Fruit fly (Drosophila melanogaster) whole organism, embryonic: ENCODE data around the gene CG14818.

Source experiments
- Blimp-1 ChIP-seq: fragments of 200-800 bp; sonication (Bioruptor generic); optimal IDR thresholded peaks from 3 replicates; lab custom pipeline; 2018; ENCODE audit warnings: missing biosample characterization, missing genetic modification characterization, mild to moderate bottlenecking, moderate library complexity, missing genetic modification reagents
- CG10147 ChIP-seq: fragments of 200-800 bp; sonication (Bioruptor generic); optimal IDR thresholded peaks from 2 replicates; lab custom pipeline; 2019; ENCODE audit warnings: missing biosample characterization, mild to moderate bottlenecking, missing genetic modification characterization, moderate library complexity
- CG12744 ChIP-seq: fragments of 200-800 bp; sonication (Bioruptor generic); optimal IDR thresholded peaks from 2 replicates; lab custom pipeline; 2016; ENCODE audit warnings: missing biosample characterization, missing genetic modification characterization
- CG12769 ChIP-seq: fragments of 200-800 bp; sonication (Bioruptor generic); optimal IDR thresholded peaks from 2 replicates; lab custom pipeline; 2019; ENCODE audit warnings: missing biosample characterization, mild to moderate bottlenecking, missing genetic modification characterization, moderate library complexity
- CG14441 ChIP-seq: fragments of 200-800 bp; sonication (Bioruptor generic); IDR thresholded peaks from 2 replicates; pipeline ENCODE4 v1.3.6; 2022; ENCODE audit warnings: missing biosample characterization, missing genetic modification characterization
- CG18599 ChIP-seq: fragments of 200-800 bp; sonication (Bioruptor generic); optimal IDR thresholded peaks from 3 replicates; lab custom pipeline; 2017; ENCODE audit warnings: missing biosample characterization, missing genetic modification characterization, mild to moderate bottlenecking, moderate library complexity, missing genetic modification reagents
- CG2116 ChIP-seq: fragments of 200-800 bp; sonication (Bioruptor generic); optimal IDR thresholded peaks from 3 replicates; lab custom pipeline; 2018; ENCODE audit warnings: missing biosample characterization, mild to moderate bottlenecking, missing genetic modification characterization
- CG2889 ChIP-seq: fragments of 200-800 bp; sonication (Bioruptor generic); IDR thresholded peaks from 3 replicates; pipeline ENCODE4 v1.3.6; 2022; ENCODE audit warnings: missing biosample characterization, missing genetic modification characterization
- CG31441 ChIP-seq: fragments of 200-800 bp; sonication (Bioruptor generic); IDR thresholded peaks from 2 replicates; pipeline ENCODE4 v1.3.6; 2022; ENCODE audit warnings: missing biosample characterization, missing genetic modification characterization
- CG32767 ChIP-seq: fragments of 200-800 bp; sonication (Bioruptor generic); IDR thresholded peaks from 2 replicates; pipeline ENCODE4 v1.3.6; 2022; ENCODE audit warnings: missing biosample characterization, missing genetic modification characterization
- CG3281 ChIP-seq: fragments of 200-800 bp; sonication (Bioruptor generic); optimal IDR thresholded peaks from 3 replicates; lab custom pipeline; 2017; ENCODE audit warnings: missing biosample characterization, mild to moderate bottlenecking, missing genetic modification characterization
- CG4360 ChIP-seq: fragments of 200-800 bp; sonication (Bioruptor generic); IDR thresholded peaks from 2 replicates; pipeline ENCODE4 v1.3.6; 2022; ENCODE audit warnings: missing biosample characterization, missing genetic modification characterization
- CG4617 ChIP-seq: fragments of 200-800 bp; sonication (Bioruptor generic); optimal IDR thresholded peaks from 3 replicates; lab custom pipeline; 2016; ENCODE audit warnings: missing biosample characterization, missing genetic modification characterization, borderline replicate concordance
- CG6791 ChIP-seq: fragments of 200-800 bp; sonication (Bioruptor generic); IDR thresholded peaks from 3 replicates; pipeline ENCODE4 v1.3.6; 2022; ENCODE audit warnings: missing biosample characterization, missing genetic modification characterization; ENCODE audit not compliant: partially characterized antibody
- CG7745 ChIP-seq: fragments of 200-800 bp; sonication (Bioruptor generic); optimal IDR thresholded peaks from 2 replicates; lab custom pipeline; 2018; ENCODE audit warnings: missing biosample characterization, mild to moderate bottlenecking, missing genetic modification characterization, moderate library complexity
- CG8359 ChIP-seq: fragments of 200-800 bp; sonication (Bioruptor generic); optimal IDR thresholded peaks from 2 replicates; lab custom pipeline; 2017; ENCODE audit warnings: missing biosample characterization, mild to moderate bottlenecking, missing genetic modification characterization, borderline replicate concordance
- Dad ChIP-seq: fragments of 200-800 bp; sonication (Bioruptor generic); optimal IDR thresholded peaks from 3 replicates; lab custom pipeline; 2016; ENCODE audit warnings: missing biosample characterization, missing genetic modification characterization
- Dll ChIP-seq: fragments of 200-800 bp; sonication (Bioruptor generic); IDR thresholded peaks from 4 replicates; pipeline ENCODE4 v1.3.6; 2022; ENCODE audit warnings: missing biosample characterization, missing genetic modification characterization; ENCODE audit not compliant: partially characterized antibody
- Drgx ChIP-seq: fragments of 200-800 bp; sonication (Bioruptor generic); IDR thresholded peaks from 2 replicates; pipeline ENCODE4 v1.3.6; 2022; ENCODE audit warnings: missing biosample characterization, missing genetic modification characterization
- GATAe ChIP-seq: fragments of 200-800 bp; sonication (Bioruptor generic); conservative IDR thresholded peaks from 2 replicates; pipeline ENCODE4 v1.3.6; 2022; ENCODE audit warnings: missing biosample characterization, missing genetic modification characterization
- HLH54F ChIP-seq: fragments of 200-800 bp; sonication (Bioruptor generic); optimal IDR thresholded peaks from 3 replicates; lab custom pipeline; 2016; ENCODE audit warnings: missing biosample characterization, missing genetic modification characterization
- HmgD ChIP-seq: fragments of 200-800 bp; sonication (Bioruptor generic); optimal IDR thresholded peaks from 3 replicates; lab custom pipeline; 2016; ENCODE audit warnings: missing biosample characterization, missing genetic modification characterization
- HmgZ ChIP-seq: fragments of 200-800 bp; sonication (Bioruptor generic); optimal IDR thresholded peaks from 2 replicates; lab custom pipeline; 2018; ENCODE audit warnings: missing biosample characterization, mild to moderate bottlenecking, missing genetic modification characterization
- Hr3 ChIP-seq: fragments of 200-800 bp; sonication (Bioruptor generic); optimal IDR thresholded peaks from 3 replicates; lab custom pipeline; 2016; ENCODE audit warnings: missing biosample characterization, missing genetic modification characterization
- MESR4 ChIP-seq: fragments of 200-800 bp; sonication (Bioruptor generic); optimal IDR thresholded peaks from 2 replicates; lab custom pipeline; 2018; ENCODE audit warnings: missing biosample characterization, mild to moderate bottlenecking, missing genetic modification characterization, moderate library complexity
- Med ChIP-seq: fragments of 200-800 bp; sonication (Bioruptor generic); peaks from one replicate; lab custom pipeline; 2016; ENCODE audit warnings: missing biosample characterization, missing genetic modification characterization, mild to moderate bottlenecking, inconsistent platforms, moderate library complexity
- Poxn ChIP-seq: fragments of 200-800 bp; sonication (Bioruptor generic); IDR thresholded peaks from 2 replicates; pipeline ENCODE4 v1.3.6; 2022; ENCODE audit warnings: missing biosample characterization, missing genetic modification characterization
- Spps ChIP-seq: fragments of 200-800 bp; sonication (Bioruptor generic); optimal IDR thresholded peaks from 2 replicates; lab custom pipeline; 2018; ENCODE audit warnings: missing biosample characterization, mild to moderate bottlenecking, missing genetic modification characterization
- Trl ChIP-seq, 3 experiments: fragments of >200 bp in 2 of 3; fragments of 200-800 bp in 1 of 3; sonication (Bioruptor generic) in 1 of 3; optimal IDR thresholded peaks; 2 replicates in 1 of 3; 3 replicates in 2 of 3; lab custom pipeline; 2016 to 2017; ENCODE audit warnings: missing biosample characterization in 1 of 3, missing genetic modification characterization in 1 of 3
- abd-A ChIP-seq: fragments of 200-800 bp; sonication (Bioruptor generic); optimal IDR thresholded peaks from 3 replicates; lab custom pipeline; 2019; ENCODE audit warnings: missing biosample characterization, mild to moderate bottlenecking, missing genetic modification characterization, moderate library complexity
- chinmo ChIP-seq: fragments of 200-800 bp; sonication (Bioruptor generic); IDR thresholded peaks from 4 replicates; pipeline ENCODE4 v1.3.6; 2022; ENCODE audit warnings: missing biosample characterization, missing genetic modification characterization; ENCODE audit not compliant: partially characterized antibody
- ci ChIP-seq: fragments of 200-800 bp; sonication (Bioruptor generic); IDR thresholded peaks from 3 replicates; pipeline ENCODE4 v1.3.6; 2022; ENCODE audit warnings: missing biosample characterization, missing genetic modification characterization
- esg ChIP-seq: fragments of 200-800 bp; sonication (Bioruptor generic); conservative IDR thresholded peaks from 2 replicates; pipeline ENCODE4 v1.3.6; 2022; ENCODE audit warnings: missing biosample characterization, missing genetic modification characterization
- gcm2 ChIP-seq: fragments of 200-800 bp; sonication (Bioruptor generic); optimal IDR thresholded peaks from 2 replicates; lab custom pipeline; 2016; ENCODE audit warnings: missing biosample characterization, missing genetic modification characterization
- grau ChIP-seq: fragments of 200-800 bp; optimal IDR thresholded peaks from 3 replicates; lab custom pipeline; 2019; ENCODE audit warnings: missing biosample characterization, mild to moderate bottlenecking, missing genetic modification characterization, moderate library complexity
- gsb-n ChIP-seq: fragments of 200-800 bp; sonication (Bioruptor generic); optimal IDR thresholded peaks from 3 replicates; lab custom pipeline; 2018; ENCODE audit warnings: missing biosample characterization, mild to moderate bottlenecking, missing genetic modification characterization
- knrl ChIP-seq: fragments of 200-800 bp; sonication (Bioruptor generic); IDR thresholded peaks from 3 replicates; pipeline ENCODE4 v1.3.6; 2022; ENCODE audit warnings: missing biosample characterization, missing genetic modification characterization; ENCODE audit not compliant: partially characterized antibody
- lab ChIP-seq: fragments of 200-800 bp; sonication (Bioruptor generic); optimal IDR thresholded peaks from 3 replicates; lab custom pipeline; 2017; ENCODE audit warnings: missing biosample characterization, missing genetic modification characterization, mild to moderate bottlenecking, moderate library complexity, missing genetic modification reagents
- lmd ChIP-seq: fragments of 200-800 bp; sonication (Bioruptor generic); IDR thresholded peaks from 2 replicates; pipeline ENCODE4 v1.3.6; 2022; ENCODE audit warnings: missing biosample characterization, missing genetic modification characterization
- nau ChIP-seq: fragments of 200-800 bp; sonication (Bioruptor generic); optimal IDR thresholded peaks from 3 replicates; lab custom pipeline; 2017; ENCODE audit warnings: missing biosample characterization, mild to moderate bottlenecking, missing genetic modification characterization, missing genetic modification reagents
- nerfin-1 ChIP-seq: fragments of 200-800 bp; sonication (Bioruptor generic); optimal IDR thresholded peaks from 3 replicates; lab custom pipeline; 2019; ENCODE audit warnings: missing biosample characterization, mild to moderate bottlenecking, missing genetic modification characterization, moderate library complexity
- sd ChIP-seq: fragments of 200-800 bp; sonication (Bioruptor generic); optimal IDR thresholded peaks from 3 replicates; lab custom pipeline; 2018; ENCODE audit warnings: missing biosample characterization, mild to moderate bottlenecking, missing genetic modification characterization, moderate library complexity
- sens ChIP-seq: fragments of 200-800 bp; sonication (Bioruptor generic); peaks from one replicate; lab custom pipeline; 2016; ENCODE audit warnings: missing biosample characterization, missing genetic modification characterization
- stwl ChIP-seq: fragments of 200-800 bp; sonication (Bioruptor generic); optimal IDR thresholded peaks from 3 replicates; lab custom pipeline; 2018; ENCODE audit warnings: missing biosample characterization, mild to moderate bottlenecking, missing genetic modification characterization, moderate library complexity
- tap ChIP-seq: fragments of 200-800 bp; optimal IDR thresholded peaks from 3 replicates; lab custom pipeline; 2019; ENCODE audit warnings: missing biosample characterization, mild to moderate bottlenecking, missing genetic modification characterization, moderate library complexity
- twi ChIP-seq: fragments of 200-800 bp; optimal IDR thresholded peaks from 2 replicates; lab custom pipeline; 2019; ENCODE audit warnings: missing biosample characterization, mild to moderate bottlenecking, missing genetic modification characterization, moderate library complexity
- unc-4 ChIP-seq: fragments of 200-800 bp; sonication (Bioruptor generic); IDR thresholded peaks from 2 replicates; pipeline ENCODE4 v1.3.6; 2022; ENCODE audit warnings: missing biosample characterization, missing genetic modification characterization; ENCODE audit not compliant: partially characterized antibody
- vvl ChIP-seq: fragments of 200-800 bp; sonication (Bioruptor generic); IDR thresholded peaks from 2 replicates; pipeline ENCODE4 v1.3.6; 2022; ENCODE audit warnings: missing biosample characterization, missing genetic modification characterization
- yki ChIP-seq: fragments of >200 bp; optimal IDR thresholded peaks from 3 replicates; lab custom pipeline; 2018

The CG14818 gene

dm6 chrX:1899445-1900085, 20.0 kb upstream of the CG14818 start:
- TF ChIP-seq Med (GFP tag; lab: Kevin White, UChicago) (peak; percentile 74), CG12744 (GFP tag; lab: Kevin White, UChicago) (no peak), CG3281 (GFP tag; lab: Kevin White, UChicago) (peak; percentile 15), sens (peak; percentile 77), HmgD (peak; percentile 1), abd-A (tag; lab: Kevin White, UChicago) (peak; percentile 43), vvl (GFP tag; lab: Robert Waterston, UW) (peak; percentile 17; the same call in 1 of the 2 replicates), Poxn (GFP tag; lab: Robert Waterston, UW) (no peak), nerfin-1 (tag; lab: Kevin White, UChicago) (peak; percentile 89), gsb-n (tag; lab: Kevin White, UChicago) (no peak), GATAe (GFP tag; lab: Robert Waterston, UW) (no peak), yki (lab: Kevin White, UChicago) (no peak), HmgZ (tag; lab: Kevin White, UChicago) (peak; percentile 19), Trl (optimal IDR thresholded peaks at IDR 0.05; lab: Kevin White, UChicago) (peak; percentile 9 to 53), Trl (GFP tag; optimal IDR thresholded peaks at IDR 0.05; lab: Kevin White, UChicago) (no peak), chinmo (GFP tag; lab: Robert Waterston, UW) (0 out of 4 replicates have a peak, but pooled peaks have one; percentile 60), lab (no peak), Hr3 (GFP tag; lab: Kevin White, UChicago) (no peak), MESR4 (GFP tag; lab: Kevin White, UChicago) (peak; percentile 82), sd (tag; lab: Kevin White, UChicago) (peak; percentile 97), Drgx (GFP tag; lab: Robert Waterston, UW) (no peak), grau (tag; lab: Kevin White, UChicago) (no peak), unc-4 (GFP tag; lab: Robert Waterston, UW) (peak; percentile 40; the same call in 1 of the 2 replicates), tap (no peak), CG32767 (GFP tag; lab: Robert Waterston, UW) (peak; percentile 94), CG4617 (peak; percentile 36), CG12769 (peak; percentile 81), lmd (GFP tag; lab: Robert Waterston, UW) (no peak), CG14441 (no peak), esg (GFP tag; lab: Robert Waterston, UW) (no peak), gcm2 (GFP tag; lab: Kevin White, UChicago) (no peak), ci (GFP tag; lab: Robert Waterston, UW) (peak; percentile 53; the same call in 2 of the 3 replicates), Dad (GFP tag; lab: Kevin White, UChicago) (no peak), CG31441 (GFP tag; lab: Robert Waterston, UW) (no peak), Blimp-1 (GFP tag; lab: Kevin White, UChicago) (peak; percentile 47), CG2116 (GFP tag; lab: Kevin White, UChicago) (peak; percentile 9), CG7745 (tag; lab: Kevin White, UChicago) (no peak), stwl (tag; lab: Kevin White, UChicago) (peak; percentile 10), knrl (GFP tag; lab: Robert Waterston, UW) (no peak), CG4360 (GFP tag; lab: Robert Waterston, UW) (peak; percentile 42; the same call in 1 of the 2 replicates), CG18599 (GFP tag; lab: Kevin White, UChicago) (peak; percentile 2), Spps (tag; lab: Kevin White, UChicago) (no peak), nau (GFP tag; lab: Kevin White, UChicago) (no peak), CG2889 (GFP tag; lab: Robert Waterston, UW) (no peak), HLH54F (no peak), CG6791 (GFP tag; lab: Robert Waterston, UW) (no peak), CG8359 (GFP tag; lab: Kevin White, UChicago) (peak; percentile 21), Dll (no peak), twi (tag; lab: Kevin White, UChicago) (peak; percentile 15), CG10147 (GFP tag; lab: Kevin White, UChicago) (no peak)
